Fruit fly (Drosophila melanogaster) whole organism, embryonic: ENCODE results near the gene CG2129.

Experiments used
- Antp ChIP-seq: fragments of 200-800 bp; sonication (Bioruptor generic); optimal IDR thresholded peaks from 3 replicates; lab custom pipeline; 2016; ENCODE audit warnings: missing biosample characterization, missing genetic modification characterization
- Atf6 ChIP-seq: fragments of 200-800 bp; sonication (Bioruptor generic); IDR thresholded peaks from 2 replicates; pipeline ENCODE4 v1.3.6; 2022; ENCODE audit warnings: missing biosample characterization, missing genetic modification characterization
- B-H1 ChIP-seq: fragments of 200-800 bp; sonication (Bioruptor generic); IDR thresholded peaks from 3 replicates; pipeline ENCODE4 v1.3.6; 2022; ENCODE audit warnings: missing biosample characterization, missing genetic modification characterization
- Bteb2 ChIP-seq: fragments of 200-800 bp; sonication (Bioruptor generic); optimal IDR thresholded peaks from 2 replicates; lab custom pipeline; 2016; ENCODE audit warnings: missing biosample characterization, missing genetic modification characterization
- CG10147 ChIP-seq: fragments of 200-800 bp; sonication (Bioruptor generic); optimal IDR thresholded peaks from 2 replicates; lab custom pipeline; 2019; ENCODE audit warnings: missing biosample characterization, mild to moderate bottlenecking, missing genetic modification characterization, moderate library complexity
- CG10267 ChIP-seq: fragments of 200-800 bp; sonication (Bioruptor generic); optimal IDR thresholded peaks from 2 replicates; lab custom pipeline; 2018; ENCODE audit warnings: missing biosample characterization, mild to moderate bottlenecking, missing genetic modification characterization, moderate library complexity
- CG10321 ChIP-seq: fragments of 200-800 bp; sonication (Bioruptor generic); IDR thresholded peaks from 2 replicates; pipeline ENCODE4 v1.3.6; 2022; ENCODE audit warnings: missing biosample characterization, missing genetic modification characterization
- CG10959 ChIP-seq: fragments of 200-800 bp; sonication (Bioruptor generic); IDR thresholded peaks from 2 replicates; pipeline ENCODE4 v1.3.6; 2022; ENCODE audit warnings: missing biosample characterization, missing genetic modification characterization
- CG2129 ChIP-seq: fragments of 200-800 bp; sonication (Bioruptor generic); IDR thresholded peaks from 2 replicates; pipeline ENCODE4 v1.3.6; 2022; ENCODE audit warnings: missing biosample characterization, missing genetic modification characterization; ENCODE audit not compliant: partially characterized antibody
- CG30403 ChIP-seq: fragments of 200-800 bp; sonication (Bioruptor generic); optimal IDR thresholded peaks from 3 replicates; lab custom pipeline; 2016; ENCODE audit warnings: missing biosample characterization, missing genetic modification characterization
- CG32772 ChIP-seq: fragments of 200-800 bp; sonication (Bioruptor generic); IDR thresholded peaks from 2 replicates; pipeline ENCODE4 v1.3.6; 2022; ENCODE audit warnings: missing biosample characterization, missing genetic modification characterization
- CG4424 ChIP-seq: fragments of 200-800 bp; sonication (Bioruptor generic); optimal IDR thresholded peaks from 3 replicates; lab custom pipeline; 2016; ENCODE audit warnings: missing biosample characterization, missing genetic modification characterization
- CG6175 ChIP-seq: fragments of 200-800 bp; sonication (Bioruptor generic); IDR thresholded peaks from 3 replicates; pipeline ENCODE4 v1.3.6; 2022; ENCODE audit warnings: missing biosample characterization, missing genetic modification characterization
- CG6254 ChIP-seq: fragments of 200-800 bp; sonication (Bioruptor generic); optimal IDR thresholded peaks from 3 replicates; lab custom pipeline; 2017; ENCODE audit warnings: mild to moderate bottlenecking, missing biosample characterization, missing genetic modification reagents, missing genetic modification characterization
- CG7786 ChIP-seq: fragments of 200-800 bp; sonication (Bioruptor generic); optimal IDR thresholded peaks from 2 replicates; lab custom pipeline; 2016; ENCODE audit warnings: missing biosample characterization, missing genetic modification characterization
- CG8281 ChIP-seq: fragments of 200-800 bp; sonication (Bioruptor generic); optimal IDR thresholded peaks from 2 replicates; lab custom pipeline; 2018; ENCODE audit warnings: missing biosample characterization, mild to moderate bottlenecking, missing genetic modification characterization, moderate library complexity
- CG8924 ChIP-seq: fragments of 200-800 bp; optimal IDR thresholded peaks from 3 replicates; lab custom pipeline; 2019; ENCODE audit warnings: missing biosample characterization, mild to moderate bottlenecking, missing genetic modification characterization, moderate library complexity
- CG8944 ChIP-seq: fragments of 200-800 bp; sonication (Bioruptor generic); optimal IDR thresholded peaks from 3 replicates; lab custom pipeline; 2016; ENCODE audit warnings: missing biosample characterization, missing genetic modification characterization
- CG9215 ChIP-seq: fragments of 200-800 bp; sonication (Bioruptor generic); IDR thresholded peaks from 2 replicates; pipeline ENCODE4 v1.3.6; 2022; ENCODE audit warnings: missing biosample characterization, missing genetic modification characterization
- CoRest ChIP-seq: fragments of 200-800 bp; sonication (Bioruptor generic); optimal IDR thresholded peaks from 3 replicates; lab custom pipeline; 2018; ENCODE audit warnings: missing biosample characterization, mild to moderate bottlenecking, missing genetic modification characterization, moderate library complexity
- HLHmδ ChIP-seq: fragments of 200-800 bp; sonication (Bioruptor generic); optimal IDR thresholded peaks from 2 replicates; lab custom pipeline; 2018; ENCODE audit warnings: missing biosample characterization, mild to moderate bottlenecking, missing genetic modification characterization, moderate library complexity
- Hr51 ChIP-seq, 2 experiments: fragments of 200-800 bp; sonication (Bioruptor generic); optimal IDR thresholded peaks; 2 replicates in 1 of 2; 3 replicates in 1 of 2; lab custom pipeline; 2016 to 2018; ENCODE audit warnings: missing biosample characterization in 2 of 2, missing genetic modification characterization in 2 of 2, mild to moderate bottlenecking in 1 of 2, moderate library complexity in 1 of 2
- Max ChIP-seq: fragments of 200-800 bp; sonication (Bioruptor generic); optimal IDR thresholded peaks from 2 replicates; lab custom pipeline; 2016; ENCODE audit warnings: missing biosample characterization, mild to moderate bottlenecking, missing genetic modification characterization
- NfI ChIP-seq: fragments of 200-800 bp; sonication (Bioruptor generic); optimal IDR thresholded peaks from 3 replicates; lab custom pipeline; 2018; ENCODE audit warnings: missing biosample characterization, mild to moderate bottlenecking, missing genetic modification characterization, moderate library complexity
- Opbp ChIP-seq: fragments of 200-800 bp; sonication (Bioruptor generic); IDR thresholded peaks from 3 replicates; pipeline ENCODE4 v1.3.6; 2022; ENCODE audit warnings: missing biosample characterization, missing genetic modification characterization; ENCODE audit not compliant: partially characterized antibody
- Stat92E ChIP-seq, 3 experiments: fragments of >200 bp in 2 of 3; fragments of 200-800 bp in 1 of 3; sonication (Bioruptor generic) in 1 of 3; optimal IDR thresholded peaks; 2 replicates each; lab custom pipeline; 2017 to 2019; ENCODE audit warnings: missing biosample characterization in 3 of 3, missing genetic modification characterization in 3 of 3, mild to moderate bottlenecking in 1 of 3, moderate library complexity in 1 of 3
- Trl ChIP-seq, 3 experiments: fragments of >200 bp in 2 of 3; fragments of 200-800 bp in 1 of 3; sonication (Bioruptor generic) in 1 of 3; optimal IDR thresholded peaks; 2 replicates in 1 of 3; 3 replicates in 2 of 3; lab custom pipeline; 2016 to 2017; ENCODE audit warnings: missing biosample characterization in 1 of 3, missing genetic modification characterization in 1 of 3
- Usf ChIP-seq: fragments of 200-800 bp; sonication (Bioruptor generic); optimal IDR thresholded peaks from 2 replicates; lab custom pipeline; 2017; ENCODE audit warnings: missing genotype, missing biosample characterization, missing genetic modification characterization
- YL-1 ChIP-seq: fragments of 200-800 bp; sonication (Bioruptor generic); optimal IDR thresholded peaks from 3 replicates; lab custom pipeline; 2017; ENCODE audit warnings: missing biosample characterization, mild to moderate bottlenecking, missing genetic modification characterization
- bab2 ChIP-seq: fragments of 200-800 bp; sonication (Bioruptor generic); optimal IDR thresholded peaks from 2 replicates; lab custom pipeline; 2016; ENCODE audit warnings: missing biosample characterization, missing genetic modification characterization
- crol ChIP-seq: fragments of 200-800 bp; sonication (Bioruptor generic); IDR thresholded peaks from 2 replicates; pipeline ENCODE4 v1.3.6; 2022; ENCODE audit warnings: missing biosample characterization, missing genetic modification characterization
- da ChIP-seq: fragments of 200-800 bp; sonication (Bioruptor generic); optimal IDR thresholded peaks from 2 replicates; lab custom pipeline; 2016; ENCODE audit warnings: missing biosample characterization, missing genetic modification characterization
- dimm ChIP-seq: fragments of 200-800 bp; sonication (Bioruptor generic); IDR thresholded peaks from 2 replicates; pipeline ENCODE4 v1.3.6; 2022; ENCODE audit warnings: missing biosample characterization, missing genetic modification characterization
- dysf ChIP-seq: fragments of 200-800 bp; sonication (Bioruptor generic); IDR thresholded peaks from 3 replicates; pipeline ENCODE4 v1.3.6; 2022; ENCODE audit warnings: missing biosample characterization, missing genetic modification characterization
- eve ChIP-seq, 2 experiments: fragments of >200 bp; optimal IDR thresholded peaks; 2 replicates each; lab custom pipeline; 2017; ENCODE audit warnings: missing biosample characterization in 2 of 2, missing genetic modification characterization in 2 of 2
- ftz-f1 ChIP-seq: fragments of 200-800 bp; sonication (Bioruptor generic); optimal IDR thresholded peaks from 2 replicates; lab custom pipeline; 2016; ENCODE audit warnings: missing biosample characterization, missing genetic modification characterization
- gcm ChIP-seq: fragments of 200-800 bp; sonication (Bioruptor generic); optimal IDR thresholded peaks from 2 replicates; lab custom pipeline; 2019; ENCODE audit warnings: missing biosample characterization, mild to moderate bottlenecking, missing genetic modification characterization, moderate library complexity
- gem ChIP-seq: fragments of 200-800 bp; sonication (Bioruptor generic); optimal IDR thresholded peaks from 2 replicates; lab custom pipeline; 2019; ENCODE audit warnings: missing biosample characterization, mild to moderate bottlenecking, missing genetic modification characterization, moderate library complexity
- gro ChIP-seq: fragments of 200-800 bp; sonication (Bioruptor generic); optimal IDR thresholded peaks from 2 replicates; lab custom pipeline; 2016; ENCODE audit warnings: missing biosample characterization, missing genetic modification characterization
- ham ChIP-seq: fragments of 200-800 bp; sonication (Bioruptor generic); IDR thresholded peaks from 2 replicates; pipeline ENCODE4 v1.3.6; 2022; ENCODE audit warnings: missing biosample characterization, missing genetic modification characterization
- lilli ChIP-seq: fragments of 200-800 bp; sonication (Bioruptor generic); optimal IDR thresholded peaks from 3 replicates; lab custom pipeline; 2016; ENCODE audit warnings: missing biosample characterization, missing genetic modification characterization
- mirr ChIP-seq: fragments of 200-800 bp; sonication (Bioruptor generic); optimal IDR thresholded peaks from 3 replicates; lab custom pipeline; 2018; ENCODE audit warnings: missing biosample characterization, mild to moderate bottlenecking, missing genetic modification characterization
- nerfin-1 ChIP-seq: fragments of 200-800 bp; sonication (Bioruptor generic); optimal IDR thresholded peaks from 3 replicates; lab custom pipeline; 2019; ENCODE audit warnings: missing biosample characterization, mild to moderate bottlenecking, missing genetic modification characterization, moderate library complexity
- pb ChIP-seq: fragments of 200-800 bp; sonication (Bioruptor generic); optimal IDR thresholded peaks from 3 replicates; lab custom pipeline; 2016; ENCODE audit warnings: missing biosample characterization, missing genetic modification characterization
- sug ChIP-seq: fragments of 200-800 bp; optimal IDR thresholded peaks from 2 replicates; lab custom pipeline; 2019; ENCODE audit warnings: missing biosample characterization, mild to moderate bottlenecking, missing genetic modification characterization, moderate library complexity
- tna ChIP-seq: fragments of 200-800 bp; sonication (Bioruptor generic); IDR thresholded peaks from 2 replicates; pipeline ENCODE4 v1.3.6; 2022; ENCODE audit warnings: missing biosample characterization, missing genetic modification characterization; ENCODE audit not compliant: partially characterized antibody
- unpg ChIP-seq: fragments of 200-800 bp; sonication (Bioruptor generic); optimal IDR thresholded peaks from 3 replicates; lab custom pipeline; 2018; ENCODE audit warnings: missing biosample characterization, mild to moderate bottlenecking, missing genetic modification characterization, moderate library complexity
- zen2 ChIP-seq: fragments of 200-800 bp; sonication (Bioruptor generic); IDR thresholded peaks from 3 replicates; pipeline ENCODE4 v1.3.6; 2022; ENCODE audit warnings: missing biosample characterization, missing genetic modification characterization; ENCODE audit not compliant: partially characterized antibody

CG2129 gene

DNA sequence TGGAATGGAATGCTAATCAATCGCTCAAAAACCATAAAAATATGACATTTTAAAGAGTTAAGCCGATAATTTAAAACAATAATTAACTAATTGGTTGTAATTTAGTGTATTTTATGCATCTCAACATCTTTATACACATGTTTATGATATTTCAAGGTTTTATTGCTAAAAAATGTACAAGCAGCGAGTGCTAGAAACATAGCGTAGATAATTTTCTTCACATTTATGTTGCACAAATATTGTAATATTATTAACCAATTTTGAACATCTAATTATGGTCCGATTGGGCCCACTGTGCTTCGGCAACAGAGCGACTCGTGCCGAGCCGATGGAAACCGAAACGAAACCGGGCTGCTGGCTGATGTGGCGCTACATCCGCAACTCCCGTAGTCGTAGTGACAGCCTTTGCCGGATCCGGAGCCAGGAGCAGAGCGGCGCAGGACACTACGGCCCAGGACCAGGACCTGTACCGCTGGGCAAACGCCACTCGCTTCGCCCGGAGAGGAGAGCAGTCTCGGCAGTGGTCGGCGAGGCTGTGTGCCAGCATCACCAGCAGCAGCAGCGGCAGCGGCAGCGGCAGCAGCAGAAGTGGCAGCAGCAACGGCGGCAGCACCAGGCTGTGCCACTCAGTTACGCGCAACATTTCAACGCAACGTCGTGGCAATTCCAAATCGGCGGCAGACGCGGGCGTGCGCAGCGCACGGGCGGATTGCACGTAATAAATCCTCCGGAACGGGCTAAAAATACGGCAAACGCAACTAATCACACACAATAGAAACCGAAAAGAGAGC, 32.7 kb downstream of the CG2129 start, which contains the start of gene sdt (continued):
- TF ChIP-seq CG10267 (tag; lab: Kevin White, UChicago) (no peak), tna (GFP tag; lab: Robert Waterston, UW) (no peak), CG7786 (GFP tag; lab: Kevin White, UChicago) (no peak), CG6254 (no peak), CG8281 (tag; lab: Kevin White, UChicago) (no peak), dysf (no peak), bab2 (GFP tag; lab: Kevin White, UChicago) (peak; percentile 28), unpg (no peak), Max (GFP tag; lab: Kevin White, UChicago) (no peak), CG8924 (tag; lab: Kevin White, UChicago) (no peak), nerfin-1 (tag; lab: Kevin White, UChicago) (no peak), dimm (GFP tag; lab: Robert Waterston, UW) (no peak), Opbp (GFP tag; lab: Robert Waterston, UW) (no peak), Usf (GFP tag; lab: Kevin White, UChicago) (no peak), CG32772 (GFP tag; lab: Robert Waterston, UW) (no peak), gem (tag; lab: Kevin White, UChicago) (peak; percentile 37), HLHmδ (GFP tag; lab: Kevin White, UChicago) (no peak), CG4424 (no peak), YL-1 (GFP tag; lab: Kevin White, UChicago) (no peak), pb (GFP tag; lab: Kevin White, UChicago) (no peak), Trl (optimal IDR thresholded peaks at IDR 0.05; lab: Kevin White, UChicago) (no peak), Trl (GFP tag; optimal IDR thresholded peaks at IDR 0.05; lab: Kevin White, UChicago) (no peak), CG10321 (GFP tag; lab: Robert Waterston, UW) (no peak), sug (tag; lab: Kevin White, UChicago) (peak; percentile 7), Antp (no peak), gcm (GFP tag; lab: Kevin White, UChicago) (no peak), CG2129 (no peak), CG10959 (GFP tag; lab: Robert Waterston, UW) (no peak), Atf6 (no peak), gro (GFP tag; lab: Kevin White, UChicago) (no peak), CG30403 (GFP tag; lab: Kevin White, UChicago) (peak; percentile 36), NfI (GFP tag; lab: Kevin White, UChicago) (peak; percentile 4), mirr (GFP tag; lab: Kevin White, UChicago) (no peak), ham (GFP tag; lab: Robert Waterston, UW) (no peak), eve (GFP tag; optimal IDR thresholded peaks at IDR 0.05; lab: Kevin White, UChicago) (no peak), da (GFP tag; lab: Kevin White, UChicago) (no peak), Hr51 (GFP tag; optimal IDR thresholded peaks at IDR 0.05; lab: Kevin White, UChicago) (peak in 1 of 2 experiments; percentile 7), ftz-f1 (GFP tag; lab: Kevin White, UChicago) (no peak), CG10147 (no peak), Bteb2 (GFP tag; lab: Kevin White, UChicago) (no peak), crol (GFP tag; lab: Robert Waterston, UW) (no peak), CG6175 (GFP tag; lab: Robert Waterston, UW) (no peak), lilli (GFP tag; lab: Kevin White, UChicago) (peak; percentile 10), CG9215 (GFP tag; lab: Robert Waterston, UW) (no peak), CG8944 (GFP tag; lab: Kevin White, UChicago) (no peak), CoRest (tag; lab: Kevin White, UChicago) (peak; percentile 25), B-H1 (no peak), Stat92E (GFP tag; optimal IDR thresholded peaks at IDR 0.05; lab: Kevin White, UChicago) (no peak), zen2 (GFP tag; lab: Robert Waterston, UW) (no peak)
